Fruit fly (Drosophila melanogaster): ENCODE results near the gene sds22.

The sds22 gene

DNA sequence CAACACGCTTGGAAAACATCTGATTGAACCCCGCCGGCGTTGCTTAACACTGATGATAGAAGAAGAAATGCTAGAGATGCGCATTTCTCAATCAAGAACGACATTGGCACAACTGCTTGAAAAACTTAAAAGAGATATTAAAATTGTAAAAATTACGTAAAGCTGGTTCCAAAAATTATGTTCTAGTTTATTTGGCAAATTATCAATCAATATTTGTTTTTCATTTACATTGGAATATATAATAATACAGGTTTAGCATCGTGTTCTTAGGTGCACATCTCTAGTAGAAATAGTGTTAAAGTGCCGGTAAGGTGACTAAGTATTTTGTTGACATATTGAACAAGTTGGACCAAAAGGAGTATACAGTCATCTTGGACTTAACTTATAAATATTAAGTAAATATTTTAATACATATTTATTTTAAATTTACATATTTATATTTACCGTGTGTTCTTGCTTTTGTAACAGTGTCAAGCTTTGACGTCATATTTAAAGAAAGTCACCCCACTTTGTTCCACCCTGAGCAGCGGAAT, at the start of gene sds22, which contains the start of gene Brf (continued):
- peak; percentile 15 for TF ChIP-seq ash1 (GFP tag; optimal IDR thresholded peaks at IDR 0.05)
- peak; percentile 96 for TF ChIP-seq CG12155 (GFP tag; optimal IDR thresholded peaks at IDR 0.05)
- TF ChIP-seq CG7271 (tag; optimal IDR thresholded peaks at IDR 0.05) = peak; percentile 80
- peak in 1 of 2 experiments; percentile 82 for TF ChIP-seq Eip74EF (GFP tag; optimal IDR thresholded peaks at IDR 0.05)
- TF ChIP-seq CG10431 (GFP tag; optimal IDR thresholded peaks at IDR 0.05) = peak; percentile 76
- peak; percentile 97 for TF ChIP-seq chn (GFP tag; optimal IDR thresholded peaks at IDR 0.05)
- TF ChIP-seq CG11247 (GFP tag; IDR thresholded peaks at IDR 0.05) = peak; percentile 92
- peak; percentile 83 for TF ChIP-seq Drgx (GFP tag; IDR thresholded peaks at IDR 0.05)
- peak; percentile 39; the same call in 1 of the 2 replicates for TF ChIP-seq bbx (GFP tag; IDR thresholded peaks at IDR 0.05; ENCODE audit: partially characterized antibody)
- TF ChIP-seq Hand (GFP tag; optimal IDR thresholded peaks at IDR 0.05) = peak; percentile 80
- TF ChIP-seq Oaz (GFP tag; IDR thresholded peaks at IDR 0.05) = peak; percentile 84
- TF ChIP-seq bowl (GFP tag; IDR thresholded peaks at IDR 0.05) = peak; percentile 42; the same call in 1 of the 2 replicates
- TF ChIP-seq CG18619 (GFP tag; optimal IDR thresholded peaks at IDR 0.05) = peak; percentile 92
- TF ChIP-seq Med (GFP tag) = peak; percentile 99
- peak; percentile 99 for TF ChIP-seq CG6689 (GFP tag; IDR thresholded peaks at IDR 0.05)
- TF ChIP-seq CG17568 (GFP tag; optimal IDR thresholded peaks at IDR 0.05) = peak; percentile 86
- TF ChIP-seq NC2α (GFP tag; optimal IDR thresholded peaks at IDR 0.05) = peak; percentile 89
- peak; percentile 68; the same call in 1 of the 2 replicates for TF ChIP-seq inv (GFP tag; IDR thresholded peaks at IDR 0.05; ENCODE audit: partially characterized antibody)
- TF ChIP-seq CG6791 (GFP tag; IDR thresholded peaks at IDR 0.05; ENCODE audit: partially characterized antibody) = 0 out of 3 replicates have a peak, but pooled peaks have one; percentile 40
- peak; percentile 80 for TF ChIP-seq CG8359 (GFP tag; optimal IDR thresholded peaks at IDR 0.05; ENCODE audit: borderline replicate concordance)
- TF ChIP-seq caup (GFP tag; optimal IDR thresholded peaks at IDR 0.05; ENCODE audit: severe bottlenecking) = peak; percentile 94
- peak; percentile 94 for TF ChIP-seq jumu (GFP tag; optimal IDR thresholded peaks at IDR 0.05)
- peak; percentile 92 for TF ChIP-seq wdn (GFP tag; IDR thresholded peaks at IDR 0.05)
- no peak for TF ChIP-seq usp (GFP tag; optimal IDR thresholded peaks at IDR 0.05)
- TF ChIP-seq otp (GFP tag; IDR thresholded peaks at IDR 0.05) = peak; percentile 79
- TF ChIP-seq B-H2 (GFP tag; optimal IDR thresholded peaks at IDR 0.05) = peak; percentile 97
- TF ChIP-seq gcm (GFP tag; optimal IDR thresholded peaks at IDR 0.05) = peak; percentile 90
- peak; percentile 96 for TF ChIP-seq dysf (GFP tag; IDR thresholded peaks at IDR 0.05)
- TF ChIP-seq MESR4 (GFP tag; optimal IDR thresholded peaks at IDR 0.05) = peak; percentile 36
- TF ChIP-seq pita (GFP tag; optimal IDR thresholded peaks at IDR 0.05) = no peak
- peak; percentile 95 for TF ChIP-seq CG4328 (GFP tag; optimal IDR thresholded peaks at IDR 0.05)
- peak; percentile 97 for TF ChIP-seq HLH54F (GFP tag; optimal IDR thresholded peaks at IDR 0.05)
- peak; percentile 99 for TF ChIP-seq CG17385 (GFP tag; optimal IDR thresholded peaks at IDR 0.05)
- peak; percentile 86 for TF ChIP-seq CG17328 (GFP tag; IDR thresholded peaks at IDR 0.05)
- peak; percentile 72 for TF ChIP-seq ftz-f1 (GFP tag; optimal IDR thresholded peaks at IDR 0.05)
- peak; percentile 92 for TF ChIP-seq CG8765 (GFP tag; IDR thresholded peaks at IDR 0.05)
- peak; percentile 81 for TF ChIP-seq CG6654 (GFP tag; optimal IDR thresholded peaks at IDR 0.05)
- TF ChIP-seq tx (GFP tag; optimal IDR thresholded peaks at IDR 0.05) = peak; percentile 94
- TF ChIP-seq Six4 (GFP tag; optimal IDR thresholded peaks at IDR 0.05) = peak; percentile 94
- TF ChIP-seq slou (GFP tag; optimal IDR thresholded peaks at IDR 0.05) = peak; percentile 96
- TF ChIP-seq tll (GFP tag; optimal IDR thresholded peaks at IDR 0.05) = peak; percentile 33 to 81
- peak; percentile 88 for TF ChIP-seq oc (tag; optimal IDR thresholded peaks at IDR 0.05)
- TF ChIP-seq z (GFP tag; IDR thresholded peaks at IDR 0.05) = peak; percentile 41; the same call in 1 of the 3 replicates
- peak; percentile 39 for TF ChIP-seq Sin3A (optimal IDR thresholded peaks at IDR 0.05)
- peak; percentile 84 for TF ChIP-seq Rx (GFP tag; IDR thresholded peaks at IDR 0.05)
- TF ChIP-seq Xbp1 (GFP tag; optimal IDR thresholded peaks at IDR 0.05) = peak; percentile 98
- TF ChIP-seq gfzf (GFP tag; optimal IDR thresholded peaks at IDR 0.05) = peak; percentile 34
- peak; percentile 94 for TF ChIP-seq CG11504 (tag; optimal IDR thresholded peaks at IDR 0.05)
- peak; percentile 93 for TF ChIP-seq Atf6 (GFP tag; IDR thresholded peaks at IDR 0.05)

All from whole organism, embryonic.